ENCODE assay signal across 2 worm cellular contexts in genomic region chrV:8417271-8417670, ce11.
TF ChIP-seq lines count a peak whose summit lies in the region.

No protein-coding gene starts in this region.

TF ChIP-seq in whole organism, L3 larva, 47 proteins besides CTCF, POLR2A, EP300 and RAD21:
- peak; percentile 69 for TF ChIP-seq nfya-1 (tag; optimal IDR thresholded peaks at IDR 0.05; lab: Kevin White, UChicago; ENCODE audit: insufficient read depth)
- TF ChIP-seq mdl-1 (tag; optimal IDR thresholded peaks at IDR 0.05; lab: Kevin White, UChicago): no peak
TF ChIP-seq in whole organism, L3 larva: peak in this region for 1.

TF ChIP-seq in whole organism, late embryonic, 69 proteins besides CTCF, POLR2A, EP300 and RAD21:
- TF ChIP-seq nhr-11 (tag; optimal IDR thresholded peaks at IDR 0.05; lab: Kevin White, UChicago) (no peak), nfya-1 (tag; optimal IDR thresholded peaks at IDR 0.05; lab: Kevin White, UChicago) (peak; percentile 54)

Comparison
In these comparisons a context has a peak if more than half of its experiments do, and no peak if none do; other contexts are left out.
1. Of the 9 proteins assayed by ChIP-seq in both whole organism, late embryonic and whole organism, L3 larva: peak only in whole organism, late embryonic: none; only in whole organism, L3 larva: none; in both: nfya-1; in neither: 8.